Fruit fly (Drosophila melanogaster) S2 (cell line): Measurements from ENCODE around the gene CG2680.

Experiments
- CG8478 ChIP-seq: fragments of >200 bp; optimal IDR thresholded peaks from 2 replicates; lab custom pipeline; 2018
- CTCF ChIP-seq, 2 experiments: fragments of >200 bp; optimal IDR thresholded peaks; 2 replicates each; lab custom pipeline; 2018

dm6 chrX:2743020-2743419 lies 35.8 kb upstream of the CG2680 start:
- TF ChIP-seq CG8478 (lab: Kevin White, UChicago) (no peak), CTCF (optimal IDR thresholded peaks at IDR 0.05; lab: Kevin White, UChicago) (no peak)
